Worm (Caenorhabditis elegans): ENCODE data around the gene E02H1.1.

Gene E02H1.1

DNA sequence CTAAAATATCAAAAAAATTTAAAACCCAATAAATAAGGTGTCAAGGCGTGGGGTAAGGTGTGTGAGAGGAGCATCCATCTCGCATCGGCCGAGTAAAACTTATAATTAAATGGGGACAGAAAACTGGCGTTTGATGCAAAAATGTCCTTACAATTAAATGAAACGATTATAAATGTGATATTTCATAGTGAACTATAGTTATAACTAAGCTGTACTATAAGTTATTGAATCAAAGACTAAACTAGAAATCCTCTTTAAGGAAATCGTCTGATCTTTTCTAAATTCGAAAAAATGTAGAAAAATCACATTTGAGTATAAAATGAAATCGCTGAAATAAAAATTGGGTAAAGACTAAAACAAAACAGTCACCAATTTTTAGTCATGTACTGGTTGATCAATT lies 40.2 kb downstream of the E02H1.1 start, which contains the start of gene sra-6:
Gene sra-6, minus strand, starts transcription at position 101 of the 400 bp plus-strand sequence.
- TF ChIP-seq nhr-237 (tag; optimal IDR thresholded peaks at IDR 0.05) (no peak), ztf-11 (tag; optimal IDR thresholded peaks at IDR 0.05) (no peak), eor-1 (tag; optimal IDR thresholded peaks at IDR 0.05) (no peak), lin-39 (tag; optimal IDR thresholded peaks at IDR 0.05) (no peak), ama-1 (optimal IDR thresholded peaks at IDR 0.05) (no peak)

DNA sequence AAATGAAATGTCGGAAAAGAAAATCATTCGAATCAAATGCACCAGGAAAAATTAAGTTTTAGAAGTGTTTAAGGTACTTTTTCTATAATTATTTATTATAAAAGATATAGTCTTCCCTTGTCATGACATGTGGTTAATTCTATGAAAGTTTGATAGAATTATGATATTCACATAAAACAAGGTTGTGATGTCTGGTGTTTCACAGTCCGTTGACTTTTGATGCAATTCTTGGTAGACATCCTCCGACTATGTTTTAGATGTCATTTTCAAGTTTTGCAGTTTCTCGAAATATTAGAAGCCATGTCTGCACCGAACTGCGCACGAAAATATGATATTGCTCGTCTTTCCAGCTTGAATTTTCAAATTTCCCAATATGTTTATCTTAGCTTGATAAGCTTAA lies 46.6 kb downstream of the E02H1.1 start, which contains the start of gene sra-7:
Gene sra-7, plus strand, starts transcription at position 301 of the 400 bp plus-strand sequence.
- TF ChIP-seq elt-1 (tag; optimal IDR thresholded peaks at IDR 0.05) (no peak), fkh-10 (GFP tag; optimal IDR thresholded peaks at IDR 0.05) (no peak), eor-1 (tag; optimal IDR thresholded peaks at IDR 0.05) (no peak), tbx-2 (tag; optimal IDR thresholded peaks at IDR 0.05) (no peak)

DNA sequence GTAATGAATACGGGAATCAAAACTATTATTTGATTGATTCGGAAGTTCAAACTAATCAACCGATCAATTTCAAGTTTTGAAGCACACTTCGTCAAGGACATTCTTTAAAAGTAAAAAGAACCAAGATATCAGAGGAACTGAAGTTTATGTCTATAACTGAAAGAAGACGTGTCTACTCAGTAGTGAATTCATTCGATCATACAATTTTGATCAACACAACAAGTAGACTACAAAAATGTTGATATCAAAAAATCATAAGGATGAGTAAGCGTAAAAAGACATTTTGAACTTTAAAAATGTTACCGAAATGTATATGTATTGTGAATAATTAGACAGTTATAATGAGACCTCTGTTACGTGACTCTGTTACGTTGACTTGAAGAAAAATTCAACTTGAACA lies 48.2 kb downstream of the E02H1.1 start, which contains the start of gene sra-4:
Gene sra-4, minus strand, starts transcription at position 101 of the 400 bp plus-strand sequence.
- no peak for TF ChIP-seq sea-2 (GFP tag; optimal IDR thresholded peaks at IDR 0.05)
- TF ChIP-seq nhr-25 (tag; optimal IDR thresholded peaks at IDR 0.05) = no peak
- TF ChIP-seq fkh-10 (GFP tag; optimal IDR thresholded peaks at IDR 0.05) = no peak
- no peak for TF ChIP-seq ztf-11 (tag; optimal IDR thresholded peaks at IDR 0.05)
- no peak for TF ChIP-seq lsy-12 (tag; optimal IDR thresholded peaks at IDR 0.05)
- TF ChIP-seq daf-12 (tag; optimal IDR thresholded peaks at IDR 0.05) = no peak
- no peak for TF ChIP-seq tbx-2 (tag; optimal IDR thresholded peaks at IDR 0.05)
- TF ChIP-seq mml-1 (tag; optimal IDR thresholded peaks at IDR 0.05) = no peak
- no peak for TF ChIP-seq nhr-77 (tag; optimal IDR thresholded peaks at IDR 0.05)
- no peak for TF ChIP-seq hmg-11 (tag; optimal IDR thresholded peaks at IDR 0.05)
- no peak for TF ChIP-seq ceh-28 (tag; optimal IDR thresholded peaks at IDR 0.05)
- no peak for TF ChIP-seq ceh-16 (tag; optimal IDR thresholded peaks at IDR 0.05)
- TF ChIP-seq unc-39 (tag; optimal IDR thresholded peaks at IDR 0.05) = no peak

DNA sequence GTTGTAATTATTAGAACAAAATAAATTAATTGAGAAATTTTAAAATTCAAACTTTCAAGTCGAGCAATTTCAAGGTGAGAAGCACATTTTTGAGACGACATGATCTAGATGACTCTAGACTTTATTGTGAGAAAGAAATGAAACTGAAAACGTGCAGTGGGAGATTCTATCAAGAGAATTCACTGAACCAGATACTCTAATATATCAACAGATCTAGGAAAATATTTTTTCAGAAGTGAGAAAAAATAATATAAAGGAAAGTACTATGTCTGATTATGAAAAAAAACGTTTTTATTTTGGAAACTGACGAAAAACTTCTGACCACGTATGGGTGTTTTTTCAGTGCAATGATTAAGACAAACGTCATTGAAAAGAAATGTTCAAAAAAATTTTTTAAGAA lies 50.2 kb downstream of the E02H1.1 start, which contains the start of gene sra-3:
Gene sra-3, minus strand, starts transcription at position 101 of the 400 bp plus-strand sequence.
- TF ChIP-seq lsy-12 (tag; optimal IDR thresholded peaks at IDR 0.05) (no peak), eor-1 (tag; optimal IDR thresholded peaks at IDR 0.05) (no peak), tbx-2 (tag; optimal IDR thresholded peaks at IDR 0.05) (no peak), fkh-10 (GFP tag; optimal IDR thresholded peaks at IDR 0.05) (no peak)
